Worm (Caenorhabditis elegans): ENCODE data around the gene ceh-84.
"Not testable (repeated sequence)": the region's sequence is repeated elsewhere in the genome, so short reads cannot be mapped to it uniquely, and the experiment has no call there.

Gene ceh-84

ce11 chrII:2000720-2001119, at the start of gene ceh-84:
TSS of gene ceh-84 (minus strand) at chrII:2000820.
- TF ChIP-seq elt-1, elt-3, daf-12 (tag; optimal IDR thresholded peaks at IDR 0.05): not testable (repeated sequence)

DNA sequence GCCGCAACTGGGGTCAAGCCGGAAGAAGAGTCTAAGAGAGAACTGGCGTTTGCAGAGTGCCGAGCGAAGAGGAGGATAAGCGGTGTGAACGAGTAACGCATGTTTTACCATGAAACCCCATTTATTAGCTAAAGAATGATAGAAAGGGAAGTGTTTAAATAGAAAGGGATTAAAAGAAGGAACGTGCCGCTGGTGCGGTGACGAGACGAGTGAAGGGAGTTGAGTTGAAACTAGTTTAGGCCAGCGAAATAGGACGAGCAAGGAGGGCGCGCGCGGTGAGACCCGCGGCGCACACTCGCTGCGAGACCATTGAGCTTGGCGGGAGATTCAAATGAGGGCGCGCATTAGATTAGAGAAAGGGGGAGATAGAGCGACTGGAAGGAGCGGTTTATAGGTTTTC, 45.9 kb upstream of the ceh-84 start, which contains the start of gene math-1:
Gene math-1, minus strand, starts transcription at position 101 of the 400 bp plus-strand sequence.
- not testable (repeated sequence) for TF ChIP-seq fos-1, aly-2, nhr-11 (tag; optimal IDR thresholded peaks at IDR 0.05)

DNA sequence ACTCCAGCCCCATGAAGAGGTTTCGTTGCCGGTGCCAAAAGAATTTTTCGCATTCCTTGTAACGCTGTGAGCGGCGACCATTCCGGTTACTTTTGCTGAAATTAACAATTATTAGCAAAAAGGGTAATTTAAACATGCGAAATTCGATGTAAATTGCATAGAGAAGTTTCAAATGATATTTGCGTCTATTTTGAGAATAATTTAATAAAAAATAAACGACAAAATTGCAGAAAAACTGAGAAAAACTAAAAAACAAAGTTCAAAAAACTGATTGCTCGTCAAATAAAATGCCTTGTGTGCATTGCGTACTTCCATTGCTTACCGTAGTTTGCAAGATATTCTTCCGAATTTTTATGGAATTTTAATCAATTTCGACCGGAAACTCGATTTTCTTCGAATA, 44.9 kb upstream of the ceh-84 start, which contains the start of gene bath-24:
Gene bath-24, minus strand, starts transcription at position 101 of the 400 bp plus-strand sequence.
- TF ChIP-seq unc-62 (GFP tag; optimal IDR thresholded peaks at IDR 0.05): no peak
- TF ChIP-seq nfya-1 (tag; optimal IDR thresholded peaks at IDR 0.05; ENCODE audit: insufficient read depth): no peak
- no peak for TF ChIP-seq nhr-67 (tag; optimal IDR thresholded peaks at IDR 0.05)
- TF ChIP-seq mdl-1 (tag; optimal IDR thresholded peaks at IDR 0.05): no peak
- TF ChIP-seq unc-39 (tag; optimal IDR thresholded peaks at IDR 0.05): no peak
- TF ChIP-seq nhr-77 (tag; optimal IDR thresholded peaks at IDR 0.05): no peak
- TF ChIP-seq fos-1 (tag; optimal IDR thresholded peaks at IDR 0.05): no peak
- no peak for TF ChIP-seq fkh-10 (GFP tag; optimal IDR thresholded peaks at IDR 0.05)
- TF ChIP-seq lin-39 (tag; optimal IDR thresholded peaks at IDR 0.05): no peak
- TF ChIP-seq tbx-2 (tag; optimal IDR thresholded peaks at IDR 0.05): no peak
- TF ChIP-seq nhr-76 (tag; optimal IDR thresholded peaks at IDR 0.05): no peak
- TF ChIP-seq nhr-12 (tag; optimal IDR thresholded peaks at IDR 0.05): no peak
- TF ChIP-seq lin-15B (tag; optimal IDR thresholded peaks at IDR 0.05): no peak
- TF ChIP-seq ceh-16 (tag; optimal IDR thresholded peaks at IDR 0.05): no peak
- no peak for TF ChIP-seq elt-3 (tag; optimal IDR thresholded peaks at IDR 0.05)
- no peak for TF ChIP-seq hmg-11 (tag; optimal IDR thresholded peaks at IDR 0.05)
- TF ChIP-seq snpc-4 (tag; optimal IDR thresholded peaks at IDR 0.05): no peak
- TF ChIP-seq skn-1 (tag; optimal IDR thresholded peaks at IDR 0.05): no peak
- no peak for TF ChIP-seq egl-5 (tag; optimal IDR thresholded peaks at IDR 0.05)
- no peak for TF ChIP-seq nhr-28 (tag; optimal IDR thresholded peaks at IDR 0.05)

- TF ChIP-seq ama-1 (optimal IDR thresholded peaks at IDR 0.05): no peak
Observed at ce11 chrII:2042447-2042846, 41.8 kb upstream of the ceh-84 start, which contains the start of gene bath-20. TSS of gene bath-20 (minus strand) at chrII:2042547.

- TF ChIP-seq ceh-28 (tag; optimal IDR thresholded peaks at IDR 0.05) (no peak), fos-1 (tag; optimal IDR thresholded peaks at IDR 0.05) (no peak), ceh-9 (tag; optimal IDR thresholded peaks at IDR 0.05) (no peak), ama-1 (optimal IDR thresholded peaks at IDR 0.05) (no peak), R02D3.7 (tag; optimal IDR thresholded peaks at IDR 0.05) (no peak), lin-15B (tag; optimal IDR thresholded peaks at IDR 0.05) (no peak), snpc-4 (tag; optimal IDR thresholded peaks at IDR 0.05) (no peak), nhr-43 (tag; optimal IDR thresholded peaks at IDR 0.05; ENCODE audit: poor library complexity, severe bottlenecking) (no peak)
Observed at ce11 chrII:2039288-2039687, 38.7 kb upstream of the ceh-84 start, which contains the start of gene bath-19. TSS of gene bath-19 (minus strand) at chrII:2039388.

DNA sequence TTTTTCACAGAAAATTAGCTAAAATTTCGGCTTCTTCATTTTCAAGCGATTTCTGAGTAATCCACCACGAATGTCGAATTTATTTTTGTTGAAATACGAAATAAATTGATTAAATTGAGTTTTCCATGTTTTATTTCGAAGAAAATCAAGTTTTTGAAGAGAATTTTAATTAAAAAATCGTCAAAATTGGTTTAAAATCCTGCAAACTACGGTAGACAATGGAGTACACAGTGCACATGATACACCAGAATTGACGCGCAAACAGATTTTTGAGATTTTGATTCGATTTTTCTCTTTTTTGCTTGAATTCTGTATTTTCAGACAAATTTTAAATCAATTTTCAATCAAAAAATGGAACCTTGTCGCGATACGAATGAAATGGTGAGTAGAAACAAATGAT, 32.7 kb upstream of the ceh-84 start, which contains the start of gene F59H6.14:
Gene F59H6.14, plus strand, starts transcription at position 301 of the 400 bp plus-strand sequence.
- no peak for TF ChIP-seq zag-1 (tag; optimal IDR thresholded peaks at IDR 0.05)
- no peak for TF ChIP-seq snpc-4 (tag; optimal IDR thresholded peaks at IDR 0.05)
- no peak for TF ChIP-seq pqm-1 (tag; optimal IDR thresholded peaks at IDR 0.05)
- no peak for TF ChIP-seq hmg-11 (tag; optimal IDR thresholded peaks at IDR 0.05)
- TF ChIP-seq jun-1 (tag; optimal IDR thresholded peaks at IDR 0.05): no peak
- TF ChIP-seq unc-39 (tag; optimal IDR thresholded peaks at IDR 0.05): no peak
- no peak for TF ChIP-seq R02D3.7 (tag; optimal IDR thresholded peaks at IDR 0.05)
- TF ChIP-seq fkh-10 (GFP tag; optimal IDR thresholded peaks at IDR 0.05): no peak
- no peak for TF ChIP-seq ztf-4 (tag; optimal IDR thresholded peaks at IDR 0.05)
- TF ChIP-seq ceh-82 (tag; optimal IDR thresholded peaks at IDR 0.05): no peak
- TF ChIP-seq eor-1 (tag; optimal IDR thresholded peaks at IDR 0.05): no peak
- no peak for TF ChIP-seq egl-5 (tag; optimal IDR thresholded peaks at IDR 0.05)
- TF ChIP-seq ZK546.5 (tag; optimal IDR thresholded peaks at IDR 0.05): no peak
- TF ChIP-seq ama-1 (optimal IDR thresholded peaks at IDR 0.05): no peak
- TF ChIP-seq nhr-76 (tag; optimal IDR thresholded peaks at IDR 0.05): no peak
- TF ChIP-seq nhr-237 (tag; optimal IDR thresholded peaks at IDR 0.05): no peak
- TF ChIP-seq nhr-23 (tag; optimal IDR thresholded peaks at IDR 0.05): no peak
- TF ChIP-seq lin-15B (tag; optimal IDR thresholded peaks at IDR 0.05): no peak
- no peak for TF ChIP-seq egl-27 (tag; optimal IDR thresholded peaks at IDR 0.05)
- no peak for TF ChIP-seq nhr-67 (tag; optimal IDR thresholded peaks at IDR 0.05)

Measured in whole organism, L3 larva.